Worm (Caenorhabditis elegans) whole organism, L4 larva: ENCODE data around the gene R53.4.
"Not testable (repeated sequence)": the region's sequence is repeated elsewhere in the genome, so short reads cannot be mapped to it uniquely, and the experiment has no call there.

ENCODE experiments used
- F37D6.2 ChIP-seq: sonication (generic microtip); optimal IDR thresholded peaks from 2 replicates; lab custom pipeline; 2016; ENCODE audit warnings: mild to moderate bottlenecking, missing genetic modification characterization, missing compliant biosample characterization
- R02D3.7 ChIP-seq: fragments of 150-350 bp; sonication (generic microtip); optimal IDR thresholded peaks from 3 replicates; lab custom pipeline; 2014; ENCODE audit warnings: missing biosample characterization, missing genetic modification characterization
- T20F7.1 ChIP-seq: fragments of 200-800 bp; sonication (Bioruptor generic); optimal IDR thresholded peaks from 2 replicates; lab custom pipeline; 2018; ENCODE audit warnings: mild to moderate bottlenecking, missing genetic modification characterization, missing compliant biosample characterization
- T26A8.4 ChIP-seq: fragments of 200-800 bp; sonication (Bioruptor generic); IDR thresholded peaks from 2 replicates; pipeline ENCODE4 v1.3.6; 2022; ENCODE audit warnings: missing genetic modification characterization, missing compliant biosample characterization
- Y105C5A.15 ChIP-seq: fragments of 200-800 bp; sonication (Bioruptor generic); IDR thresholded peaks from 2 replicates; pipeline ENCODE4 v1.3.6; 2022; ENCODE audit warnings: missing genetic modification characterization, missing compliant biosample characterization
- aha-1 ChIP-seq: fragments of 150-350 bp; peaks from one replicate; lab custom pipeline; 2014; ENCODE audit warnings: missing biosample characterization, missing genetic modification characterization
- arid-1 ChIP-seq: fragments of 200-800 bp; sonication (Bioruptor generic); conservative IDR thresholded peaks from 2 replicates; pipeline ENCODE4 v1.3.6; 2022; ENCODE audit warnings: missing genetic modification reagents, missing genetic modification characterization, missing compliant biosample characterization
- attf-4 ChIP-seq: sonication (generic microtip); optimal IDR thresholded peaks from 3 replicates; lab custom pipeline; 2017; ENCODE audit warnings: missing biosample characterization, missing genetic modification characterization
- ceh-20 ChIP-seq: fragments of 200-800 bp; sonication (Bioruptor generic); IDR thresholded peaks from 2 replicates; pipeline ENCODE4 v1.3.6; 2022; ENCODE audit warnings: missing genetic modification reagents, missing genetic modification characterization, missing compliant biosample characterization
- daf-16 ChIP-seq, 3 experiments: sonication (generic microtip); optimal IDR thresholded peaks; 2 replicates each; lab custom pipeline; 2016 to 2017; ENCODE audit warnings: missing genetic modification characterization in 3 of 3, missing genetic modification reagents in 3 of 3, mild to moderate bottlenecking in 2 of 3, missing compliant biosample characterization in 2 of 3, missing biosample characterization in 1 of 3, moderate library complexity in 1 of 3
- daf-19 ChIP-seq: fragments of 200-800 bp; sonication (Bioruptor generic); conservative IDR thresholded peaks from 2 replicates; pipeline ENCODE4 v1.3.6; 2022; ENCODE audit warnings: missing genetic modification characterization, missing compliant biosample characterization
- dmd-6 ChIP-seq: fragments of 200-800 bp; sonication (Bioruptor generic); IDR thresholded peaks from 2 replicates; pipeline ENCODE4 v1.3.6; 2022; ENCODE audit warnings: missing genetic modification reagents, missing genetic modification characterization, missing compliant biosample characterization
- dve-1 ChIP-seq: sonication (generic microtip); optimal IDR thresholded peaks from 2 replicates; lab custom pipeline; 2017; ENCODE audit warnings: antibody characterized with exemption, mild to moderate bottlenecking, missing genetic modification characterization, missing compliant biosample characterization; ENCODE audit not compliant: insufficient read depth
- egl-27 ChIP-seq: sonication (generic microtip); optimal IDR thresholded peaks from 3 replicates; lab custom pipeline; 2017; ENCODE audit warnings: missing biosample characterization, missing genetic modification reagents, missing genetic modification characterization
- gei-8 ChIP-seq: fragments of 200-800 bp; sonication (Bioruptor generic); optimal IDR thresholded peaks from 2 replicates; lab custom pipeline; 2018; ENCODE audit warnings: mild to moderate bottlenecking, missing genetic modification characterization, missing compliant biosample characterization
- hlh-11 ChIP-seq: fragments of 200-800 bp; sonication (Bioruptor generic); optimal IDR thresholded peaks from 2 replicates; lab custom pipeline; 2018; ENCODE audit warnings: mild to moderate bottlenecking, missing genetic modification characterization, missing compliant biosample characterization
- hlh-30 ChIP-seq: sonication (generic microtip); optimal IDR thresholded peaks from 2 replicates; lab custom pipeline; 2017; ENCODE audit warnings: antibody characterized with exemption, mild to moderate bottlenecking, missing genetic modification characterization, missing compliant biosample characterization; ENCODE audit not compliant: insufficient read depth
- lin-1 ChIP-seq: fragments of 200-800 bp; sonication (Bioruptor generic); IDR thresholded peaks from 2 replicates; pipeline ENCODE4 v1.3.6; 2022; ENCODE audit warnings: missing genetic modification reagents, missing genetic modification characterization, missing compliant biosample characterization
- lsy-2 ChIP-seq, 2 experiments: fragments of 150-350 bp in 1 of 2; sonication (generic microtip) in 1 of 2; optimal IDR thresholded peaks; 2 replicates each; lab custom pipeline; 2014 to 2017; ENCODE audit warnings: missing biosample characterization in 2 of 2, missing genetic modification characterization in 2 of 2
- mdl-1 ChIP-seq, 2 experiments: fragments of 150-350 bp in 1 of 2; sonication (generic microtip) in 1 of 2; optimal IDR thresholded peaks; 2 replicates each; lab custom pipeline; 2014 to 2017; ENCODE audit warnings: missing biosample characterization in 2 of 2, missing genetic modification characterization in 2 of 2
- mdt-29 ChIP-seq: fragments of 200-800 bp; sonication (Bioruptor generic); IDR thresholded peaks from 2 replicates; pipeline ENCODE4 v1.3.6; 2022; ENCODE audit warnings: missing genetic modification reagents, missing genetic modification characterization, missing compliant biosample characterization
- mep-1 ChIP-seq: fragments of 150-350 bp; sonication (generic microtip); optimal IDR thresholded peaks from 3 replicates; lab custom pipeline; 2014; ENCODE audit warnings: missing biosample characterization, missing genetic modification characterization
- mes-2 ChIP-seq: sonication (generic microtip); optimal IDR thresholded peaks from 2 replicates; lab custom pipeline; 2016; ENCODE audit warnings: missing genotype, mild to moderate bottlenecking, missing genetic modification characterization, missing compliant biosample characterization; ENCODE audit not compliant: poor library complexity, severe bottlenecking
- nhr-10 ChIP-seq: fragments of 150-350 bp; optimal IDR thresholded peaks from 2 replicates; lab custom pipeline; 2014; ENCODE audit warnings: missing biosample characterization, missing genetic modification characterization
- nhr-102 ChIP-seq: sonication (generic microtip); optimal IDR thresholded peaks from 2 replicates; lab custom pipeline; 2016; ENCODE audit warnings: mild to moderate bottlenecking, missing genetic modification characterization, moderate library complexity, missing compliant biosample characterization
- nhr-11 ChIP-seq: fragments of 150-350 bp; optimal IDR thresholded peaks from 2 replicates; lab custom pipeline; 2014; ENCODE audit warnings: missing biosample characterization, missing genetic modification characterization
- nhr-28 ChIP-seq: fragments of 150-350 bp; optimal IDR thresholded peaks from 2 replicates; lab custom pipeline; 2014; ENCODE audit warnings: missing biosample characterization, missing genetic modification characterization
- nhr-42 ChIP-seq: fragments of 200-800 bp; sonication (Bioruptor generic); IDR thresholded peaks from 2 replicates; pipeline ENCODE4 v1.3.6; 2022; ENCODE audit warnings: missing genetic modification characterization, missing compliant biosample characterization
- nhr-48 ChIP-seq: sonication (generic microtip); optimal IDR thresholded peaks from 2 replicates; lab custom pipeline; 2016; ENCODE audit warnings: mild to moderate bottlenecking, missing genetic modification characterization, missing compliant biosample characterization
- nhr-6 ChIP-seq: fragments of 150-350 bp; optimal IDR thresholded peaks from 2 replicates; lab custom pipeline; 2014; ENCODE audit warnings: missing biosample characterization, missing genetic modification characterization
- nhr-76 ChIP-seq: fragments of 150-350 bp; optimal IDR thresholded peaks from 2 replicates; lab custom pipeline; 2014; ENCODE audit warnings: missing biosample characterization, missing genetic modification characterization
- nhr-77 ChIP-seq: fragments of 150-350 bp; optimal IDR thresholded peaks from 2 replicates; lab custom pipeline; 2014; ENCODE audit warnings: missing biosample characterization, missing genetic modification characterization
- php-3 ChIP-seq: fragments of 200-800 bp; sonication (Bioruptor generic); IDR thresholded peaks from 2 replicates; pipeline ENCODE4 v1.3.6; 2022; ENCODE audit warnings: missing genetic modification reagents, missing genetic modification characterization, missing compliant biosample characterization
- pqm-1 ChIP-seq: sonication (generic microtip); optimal IDR thresholded peaks from 2 replicates; lab custom pipeline; 2017; ENCODE audit warnings: missing biosample characterization, missing genetic modification characterization
- snpc-4 ChIP-seq: fragments of 150-350 bp; optimal IDR thresholded peaks from 2 replicates; lab custom pipeline; 2014; ENCODE audit warnings: missing biosample characterization, missing genetic modification characterization
- tra-1 ChIP-seq: fragments of 200-800 bp; sonication (Bioruptor generic); IDR thresholded peaks from 2 replicates; pipeline ENCODE4 v1.3.6; 2022; ENCODE audit warnings: missing genetic modification reagents, missing genetic modification characterization, missing compliant biosample characterization
- unc-130 ChIP-seq: sonication (generic microtip); optimal IDR thresholded peaks from 2 replicates; lab custom pipeline; 2016; ENCODE audit warnings: missing genetic modification reagents, missing genetic modification characterization, missing compliant biosample characterization
- unc-62 ChIP-seq, 3 experiments: fragments of 150-350 bp in 1 of 3; sonication (generic microtip); optimal IDR thresholded peaks in 2 of 3; peaks in 1 of 3; 1 replicate in 1 of 3; 2 replicates in 2 of 3; lab custom pipeline; 2014 to 2017; ENCODE audit warnings: missing biosample characterization in 3 of 3, missing genetic modification characterization in 3 of 3, missing genetic modification reagents in 3 of 3, missing genotype in 1 of 3
- ztf-7 ChIP-seq: fragments of 150-350 bp; optimal IDR thresholded peaks from 2 replicates; lab custom pipeline; 2014; ENCODE audit warnings: missing biosample characterization, missing genetic modification characterization

R53.4 gene

ce11 chrII:10006266-10006665, 38.4 kb upstream of the R53.4 start, which contains the start of gene ZK892.4:
ZK892.4 (plus strand) TSS chrII:10006566.
- not testable (repeated sequence) for TF ChIP-seq arid-1 (GFP tag; lab: Robert Waterston, UW); snpc-4 (tag; lab: Kevin White, UChicago); attf-4 (tag; lab: Kevin White, UChicago)

- TF ChIP-seq F37D6.2 (no peak), unc-62 (GFP tag; optimal IDR thresholded peaks at IDR 0.05 in 1 of 2; lab: Kevin White, UChicago) (peak in 1 of 2 experiments; percentile 7), unc-62 (tag; optimal IDR thresholded peaks at IDR 0.05; lab: Kevin White, UChicago) (no peak)
Observed at ce11 chrII:10001546-10001945, 33.7 kb upstream of the R53.4 start, which contains the start of gene ZK892.3. ZK892.3 (plus strand) TSS chrII:10001846.

DNA sequence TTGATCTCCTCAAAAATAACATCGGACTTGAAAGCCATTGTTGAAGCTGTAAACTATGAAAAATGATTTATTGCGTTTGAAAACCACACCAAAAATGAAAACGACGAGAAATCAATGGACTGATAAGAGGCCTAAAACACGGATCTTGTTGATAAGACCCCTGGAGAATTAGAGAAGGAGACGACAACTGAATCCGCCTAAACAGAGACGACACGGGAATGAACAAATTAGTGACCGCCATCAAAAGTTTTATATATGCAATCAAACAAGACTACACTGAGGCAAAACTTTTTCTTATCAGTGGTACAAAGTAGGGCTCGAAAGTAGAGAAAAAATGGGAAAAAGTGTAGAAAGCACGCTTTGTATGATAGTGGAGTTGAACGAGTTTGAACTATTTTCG, 33.2 kb upstream of the R53.4 start, which contains the start of gene nlt-1:
Gene nlt-1 (minus strand): TSS at position 78 of the 400 bp plus-strand sequence.
- peak; percentile 43 for TF ChIP-seq T20F7.1 (GFP tag; lab: Kevin White, UChicago)
- TF ChIP-seq daf-16 (GFP tag; optimal IDR thresholded peaks at IDR 0.05; lab: Kevin White, UChicago), result no peak
- TF ChIP-seq daf-16 (tag; optimal IDR thresholded peaks at IDR 0.05; lab: Kevin White, UChicago), result peak; percentile 89
- TF ChIP-seq pqm-1 (tag; lab: Kevin White, UChicago), result peak; percentile 91
- TF ChIP-seq ceh-20 (GFP tag; lab: Robert Waterston, UW), result peak; percentile 92
- no peak for TF ChIP-seq lsy-2 (tag; optimal IDR thresholded peaks at IDR 0.05; lab: Kevin White, UChicago)
- peak; percentile 72; the same call in 1 of the 2 replicates for TF ChIP-seq tra-1 (GFP tag; lab: Robert Waterston, UW)
- TF ChIP-seq aha-1 (tag; lab: Kevin White, UChicago), result no peak
- TF ChIP-seq dmd-6 (GFP tag; lab: Robert Waterston, UW), result peak; percentile 91
- no peak for TF ChIP-seq gei-8
- TF ChIP-seq ztf-7 (tag; lab: Kevin White, UChicago), result no peak
- peak; percentile 86 for TF ChIP-seq hlh-11 (tag; lab: Kevin White, UChicago)
- TF ChIP-seq attf-4 (tag; lab: Kevin White, UChicago), result no peak
- peak; percentile 81 for TF ChIP-seq dve-1 (tag; lab: Kevin White, UChicago)
- peak; percentile 57 for TF ChIP-seq nhr-10 (tag; lab: Kevin White, UChicago)
- TF ChIP-seq nhr-77 (tag; lab: Kevin White, UChicago), result peak; percentile 93
- TF ChIP-seq mdl-1 (tag; optimal IDR thresholded peaks at IDR 0.05; lab: Kevin White, UChicago), result peak in 1 of 2 experiments; percentile 55
- peak; percentile 44 for TF ChIP-seq mep-1 (tag; lab: Kevin White, UChicago)
- no peak for TF ChIP-seq nhr-76 (tag; lab: Kevin White, UChicago)
- no peak for TF ChIP-seq nhr-42 (GFP tag; lab: Robert Waterston, UW)
- no peak for TF ChIP-seq R02D3.7 (tag; lab: Kevin White, UChicago)
- peak in 1 of 2 experiments; percentile 20 for TF ChIP-seq unc-62 (GFP tag; optimal IDR thresholded peaks at IDR 0.05 in 1 of 2; lab: Kevin White, UChicago)
- no peak for TF ChIP-seq unc-62 (tag; optimal IDR thresholded peaks at IDR 0.05; lab: Kevin White, UChicago)
- peak; percentile 13 for TF ChIP-seq mes-2 (tag; lab: Kevin White, UChicago)
- TF ChIP-seq T26A8.4 (GFP tag; lab: Robert Waterston, UW), result no peak
- TF ChIP-seq unc-130 (GFP tag; lab: Kevin White, UChicago), result no peak
- TF ChIP-seq lin-1 (GFP tag; lab: Robert Waterston, UW), result 0 out of 2 replicates have a peak, but pooled peaks have one; percentile 44
- TF ChIP-seq Y105C5A.15 (GFP tag; lab: Robert Waterston, UW), result no peak
- peak; percentile 24 for TF ChIP-seq nhr-6 (tag; lab: Kevin White, UChicago)
- peak; percentile 55 for TF ChIP-seq nhr-102 (tag; lab: Kevin White, UChicago)
- no peak for TF ChIP-seq daf-19 (GFP tag; lab: Robert Waterston, UW)
- TF ChIP-seq hlh-30 (tag; lab: Kevin White, UChicago), result peak; percentile 39
- no peak for TF ChIP-seq egl-27 (tag; lab: Kevin White, UChicago)
- peak; percentile 70 for TF ChIP-seq nhr-48
- TF ChIP-seq nhr-28 (tag; lab: Kevin White, UChicago), result peak; percentile 96
- TF ChIP-seq php-3 (GFP tag; lab: Robert Waterston, UW), result peak; percentile 98
- TF ChIP-seq mdt-29 (GFP tag; lab: Robert Waterston, UW), result no peak
- peak; percentile 28 for TF ChIP-seq nhr-11 (tag; lab: Kevin White, UChicago)
